Worm (Caenorhabditis elegans) whole organism, L2 larva: Measurements from ENCODE around the gene alkb-7.

Experiments used
- ama-1 ChIP-seq: fragments of 150-350 bp; optimal IDR thresholded peaks from 2 replicates; lab custom pipeline; 2018; ENCODE audit warnings: inconsistent platforms
- ceh-16 ChIP-seq: fragments of 150-350 bp; optimal IDR thresholded peaks from 2 replicates; lab custom pipeline; 2014; ENCODE audit warnings: missing biosample characterization, missing genetic modification characterization
- egl-27 ChIP-seq: sonication (generic microtip); optimal IDR thresholded peaks from 3 replicates; lab custom pipeline; 2017; ENCODE audit warnings: missing biosample characterization, missing genetic modification reagents, missing genetic modification characterization
- elt-3 ChIP-seq: sonication (generic microtip); optimal IDR thresholded peaks from 2 replicates; lab custom pipeline; 2017; ENCODE audit warnings: missing biosample characterization, missing genetic modification characterization
- gmeb-1 ChIP-seq: fragments of 150-350 bp; optimal IDR thresholded peaks from 2 replicates; lab custom pipeline; 2014; ENCODE audit warnings: missing biosample characterization, missing genetic modification characterization
- lin-13 ChIP-seq: fragments of 150-350 bp; optimal IDR thresholded peaks from 2 replicates; lab custom pipeline; 2014; ENCODE audit warnings: missing biosample characterization, missing genetic modification reagents, missing genetic modification characterization
- lsy-2 ChIP-seq, 2 experiments: fragments of 150-350 bp in 1 of 2; sonication (generic microtip) in 1 of 2; optimal IDR thresholded peaks; 2 replicates each; lab custom pipeline; 2014 to 2017; ENCODE audit warnings: missing biosample characterization in 2 of 2, missing genetic modification characterization in 2 of 2
- mdl-1 ChIP-seq, 2 experiments: fragments of 150-350 bp in 1 of 2; sonication (generic microtip) in 1 of 2; optimal IDR thresholded peaks; 2 replicates each; lab custom pipeline; 2017; ENCODE audit warnings: missing biosample characterization in 2 of 2, missing genetic modification characterization in 2 of 2
- nhr-77 ChIP-seq: fragments of 150-350 bp; optimal IDR thresholded peaks from 2 replicates; lab custom pipeline; 2014; ENCODE audit warnings: missing biosample characterization, missing genetic modification characterization
- unc-55 ChIP-seq: fragments of 150-350 bp; sonication (generic microtip); optimal IDR thresholded peaks from 3 replicates; lab custom pipeline; 2014; ENCODE audit warnings: missing biosample characterization, missing genetic modification reagents, missing genetic modification characterization
- ztf-4 ChIP-seq: fragments of 150-350 bp; optimal IDR thresholded peaks from 2 replicates; lab custom pipeline; 2014; ENCODE audit warnings: missing biosample characterization, missing genetic modification characterization

- no peak for TF ChIP-seq gmeb-1 (tag; lab: Kevin White, UChicago)
- no peak for TF ChIP-seq ama-1 (lab: Kevin White, UChicago)
- no peak for TF ChIP-seq egl-27 (tag; lab: Kevin White, UChicago)
- no peak for TF ChIP-seq elt-3 (tag; lab: Kevin White, UChicago)
- no peak for TF ChIP-seq mdl-1 (tag; optimal IDR thresholded peaks at IDR 0.05; lab: Kevin White, UChicago)
- no peak for TF ChIP-seq unc-55 (GFP tag; lab: Kevin White, UChicago)
- TF ChIP-seq lin-13 (GFP tag; lab: Kevin White, UChicago) = no peak
- TF ChIP-seq lsy-2 (tag; optimal IDR thresholded peaks at IDR 0.05; lab: Kevin White, UChicago) = no peak
- TF ChIP-seq nhr-77 (tag; lab: Kevin White, UChicago) = no peak
- no peak for TF ChIP-seq ztf-4
- no peak for TF ChIP-seq ceh-16 (tag; lab: Kevin White, UChicago)
Observed at ce11 chrII:12816412-12817146, 28.6 kb upstream of the alkb-7 start, which contains the start of gene acl-7.
